Worm (Caenorhabditis elegans): ENCODE data around the gene fipr-28.

DNA sequence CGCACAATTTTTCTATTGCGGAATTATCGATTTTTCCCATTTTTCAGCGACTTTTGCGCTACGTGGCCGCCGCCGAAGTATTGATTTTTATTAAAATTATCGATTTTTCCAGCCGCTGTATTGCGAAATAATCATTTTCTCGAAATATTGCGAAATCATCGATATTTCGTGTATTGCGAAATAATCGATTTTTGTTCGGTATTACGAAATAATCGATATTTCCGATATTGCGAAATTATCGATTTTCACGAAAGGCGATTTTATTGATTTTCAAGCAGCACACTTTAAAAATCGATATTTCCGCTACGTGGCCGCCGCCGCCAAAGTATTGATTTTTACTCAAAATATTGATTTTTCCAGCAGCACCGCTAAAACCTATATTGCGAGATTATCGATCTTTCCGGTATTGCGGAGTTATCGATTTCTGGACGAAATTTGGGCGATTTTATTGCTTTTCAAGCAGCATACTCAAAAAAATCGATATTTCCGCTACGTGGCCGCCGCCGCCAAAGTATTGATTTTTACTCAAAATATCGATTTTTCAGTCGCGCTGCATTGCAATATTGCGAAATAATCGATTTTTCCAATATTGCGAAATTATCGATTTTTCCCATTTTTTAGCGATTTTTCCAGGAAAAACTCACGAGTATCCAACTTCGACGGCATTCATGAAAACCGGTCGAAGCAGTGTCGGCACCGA is 17.9 kb downstream of the fipr-28 start:
- TF ChIP-seq ceh-16 (tag; optimal IDR thresholded peaks at IDR 0.05) (no peak), unc-39 (tag; optimal IDR thresholded peaks at IDR 0.05) (no peak), lin-15B (tag; optimal IDR thresholded peaks at IDR 0.05) (no peak), ZK546.5 (tag; optimal IDR thresholded peaks at IDR 0.05) (no peak)

All from whole organism, L3 larva.